Worm (Caenorhabditis elegans) whole organism, young adult: ENCODE results near the gene F58H1.6.

Experiments used
- chd-7 ChIP-seq: sonication (generic microtip); optimal IDR thresholded peaks from 2 replicates; lab custom pipeline; 2016; ENCODE audit warnings: mild to moderate bottlenecking, missing genetic modification characterization, moderate library complexity, missing compliant biosample characterization
- mes-4 ChIP-seq: sonication (generic microtip); optimal IDR thresholded peaks from 2 replicates; lab custom pipeline; 2016; ENCODE audit warnings: missing genotype, missing genetic modification characterization, missing compliant biosample characterization
- unc-62 ChIP-seq: fragments of 150-350 bp; optimal IDR thresholded peaks from 2 replicates; lab custom pipeline; 2014; ENCODE audit warnings: missing biosample characterization, missing genetic modification reagents, missing genetic modification characterization

- no peak for TF ChIP-seq unc-62 (GFP tag; lab: Kevin White, UChicago)
- no peak for TF ChIP-seq chd-7 (tag; lab: Kevin White, UChicago)
- TF ChIP-seq mes-4 (tag; lab: Kevin White, UChicago): no peak
Observed at ce11 chrV:11917186-11917585, 25.2 kb upstream of the F58H1.6 start, which contains the start of gene R31.2.
